Fruit fly (Drosophila melanogaster): ENCODE measurements around the gene spoon.

DNA sequence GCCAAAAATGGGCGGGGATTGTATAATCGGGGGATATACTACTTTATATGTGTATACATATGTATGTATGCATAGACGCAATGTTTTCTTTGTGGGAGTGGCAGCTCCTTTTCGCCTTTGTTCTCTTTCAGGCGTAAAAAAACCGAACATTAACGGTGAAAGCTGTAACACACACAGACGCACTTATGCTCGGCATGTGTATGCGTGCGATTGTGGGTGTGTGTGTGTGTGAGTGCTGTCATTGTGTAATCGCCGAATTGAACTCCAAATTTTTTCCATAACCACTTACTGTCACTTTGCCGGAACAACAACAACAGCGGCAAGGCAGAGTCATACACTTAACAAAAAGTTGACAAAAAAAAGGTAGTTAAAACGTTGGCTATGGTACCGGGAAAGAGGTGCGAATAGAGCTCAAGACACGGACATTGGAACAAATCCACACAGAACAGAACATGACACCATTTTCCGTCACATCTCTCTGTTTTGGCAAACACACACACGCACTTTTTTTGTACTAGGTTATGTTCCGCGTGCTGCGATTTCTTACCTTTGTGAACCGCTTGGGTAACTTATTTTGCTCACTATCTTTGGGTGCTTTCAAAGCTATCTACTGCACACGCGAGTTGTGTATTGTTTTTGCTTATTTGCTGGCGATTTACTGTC lies 631 bp downstream of the spoon start:
- TF ChIP-seq Deaf1 (tag; optimal IDR thresholded peaks at IDR 0.05) (no peak), chn (GFP tag; optimal IDR thresholded peaks at IDR 0.05) (no peak), CG12104 (GFP tag; optimal IDR thresholded peaks at IDR 0.05) (no peak), D19A (tag; optimal IDR thresholded peaks at IDR 0.05) (no peak), CG8478 (optimal IDR thresholded peaks at IDR 0.05) (no peak), Xrp1 (GFP tag; IDR thresholded peaks at IDR 0.05) (no peak)
